Worm (Caenorhabditis elegans) whole organism, L3 larva: ENCODE measurements around the gene ZK757.1.

Experiments used
- ama-1 ChIP-seq: fragments of 150-350 bp; optimal IDR thresholded peaks from 2 replicates; lab custom pipeline; 2018
- ceh-16 ChIP-seq: sonication (generic microtip); optimal IDR thresholded peaks from 2 replicates; lab custom pipeline; 2017; ENCODE audit warnings: missing biosample characterization, missing genetic modification characterization
- daf-12 ChIP-seq: fragments of 150-350 bp; optimal IDR thresholded peaks from 2 replicates; lab custom pipeline; 2014; ENCODE audit warnings: missing biosample characterization, missing genetic modification reagents, missing genetic modification characterization
- egl-5 ChIP-seq: fragments of 150-350 bp; optimal IDR thresholded peaks from 2 replicates; lab custom pipeline; 2017; ENCODE audit warnings: missing biosample characterization, missing genetic modification reagents, missing genetic modification characterization, inconsistent platforms
- elt-1 ChIP-seq: fragments of 150-350 bp; optimal IDR thresholded peaks from 2 replicates; lab custom pipeline; 2014; ENCODE audit warnings: missing biosample characterization, missing genetic modification characterization
- eor-1 ChIP-seq, 2 experiments: fragments of 150-350 bp; optimal IDR thresholded peaks; 2 replicates each; lab custom pipeline; 2014 to 2018; ENCODE audit warnings: missing biosample characterization in 2 of 2, missing genetic modification characterization in 2 of 2
- fkh-10 ChIP-seq: sonication (generic microtip); optimal IDR thresholded peaks from 2 replicates; lab custom pipeline; 2017; ENCODE audit warnings: missing biosample characterization, missing genetic modification reagents, missing genetic modification characterization
- nhr-28 ChIP-seq: fragments of 150-350 bp; optimal IDR thresholded peaks from 2 replicates; lab custom pipeline; 2014; ENCODE audit warnings: missing biosample characterization, missing genetic modification characterization
- pqm-1 ChIP-seq: fragments of 150-350 bp; optimal IDR thresholded peaks from 2 replicates; lab custom pipeline; 2017; ENCODE audit warnings: missing biosample characterization, missing genetic modification characterization, inconsistent platforms
- ztf-4 ChIP-seq: fragments of 150-350 bp; optimal IDR thresholded peaks from 2 replicates; lab custom pipeline; 2014; ENCODE audit warnings: missing biosample characterization, missing genetic modification characterization

DNA sequence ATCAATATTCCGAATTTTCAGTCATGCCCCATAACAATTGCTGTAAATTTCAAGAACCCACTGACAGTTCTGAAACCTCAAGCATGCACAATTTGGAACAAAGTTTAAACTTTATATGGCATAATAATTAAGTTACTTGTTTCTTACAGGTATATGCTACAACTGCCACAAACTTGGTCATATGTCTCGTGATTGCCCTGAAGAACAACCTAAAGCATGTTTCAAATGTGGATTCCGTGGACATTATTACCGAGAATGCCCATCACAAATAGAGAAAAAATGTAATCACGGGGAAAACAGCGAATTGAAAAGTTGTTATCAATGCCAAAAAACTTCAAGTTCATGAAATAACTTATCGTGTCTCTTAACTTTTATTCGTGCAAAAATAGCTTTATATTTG, 42.1 kb upstream of the ZK757.1 start:
- TF ChIP-seq daf-12: no peak
- no peak for TF ChIP-seq ama-1 (lab: Kevin White, UChicago)
- no peak for TF ChIP-seq fkh-10
- TF ChIP-seq eor-1 (tag; optimal IDR thresholded peaks at IDR 0.05; lab: Kevin White, UChicago): no peak
- no peak for TF ChIP-seq elt-1 (tag; lab: Kevin White, UChicago)
- no peak for TF ChIP-seq ceh-16 (tag; lab: Kevin White, UChicago)
- no peak for TF ChIP-seq ztf-4 (tag; lab: Kevin White, UChicago)
- no peak for TF ChIP-seq nhr-28 (tag; lab: Kevin White, UChicago)
- no peak for TF ChIP-seq pqm-1 (tag; lab: Kevin White, UChicago)
- TF ChIP-seq egl-5 (tag; lab: Kevin White, UChicago): no peak
